Fruit fly (Drosophila melanogaster) S2 (cell line): ENCODE data around the gene Prdm13.

Experiments used
- CG8478 ChIP-seq: fragments of >200 bp; optimal IDR thresholded peaks from 2 replicates; lab custom pipeline; 2018
- CTCF ChIP-seq, 2 experiments: fragments of >200 bp; optimal IDR thresholded peaks; 2 replicates each; lab custom pipeline; 2018

DNA sequence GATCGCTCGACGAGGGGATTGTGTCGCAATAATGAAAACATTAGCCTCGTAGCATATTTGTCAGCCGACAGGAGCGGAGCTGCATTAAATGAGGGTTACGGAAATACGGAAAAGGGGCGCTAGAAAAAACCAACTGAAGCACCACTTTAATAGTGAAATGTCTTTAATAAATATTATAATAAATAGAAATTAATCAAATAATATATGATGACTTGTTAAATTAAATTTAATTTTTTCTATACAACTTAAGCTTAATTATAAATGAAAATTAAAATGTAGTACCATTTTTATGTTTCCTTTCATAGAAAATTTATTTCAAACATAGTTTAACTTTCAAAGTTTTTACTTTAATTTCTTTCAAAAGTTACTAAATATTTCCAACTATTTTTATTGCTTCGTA lies 930 bp upstream of the Prdm13 start:
- TF ChIP-seq CG8478 (lab: Kevin White, UChicago) (no peak), CTCF (optimal IDR thresholded peaks at IDR 0.05; lab: Kevin White, UChicago) (no peak)
